Worm (Caenorhabditis elegans): ENCODE measurements around the gene T04C9.2.

- TF ChIP-seq lin-39 (tag; optimal IDR thresholded peaks at IDR 0.05) (no peak), lin-13 (GFP tag; optimal IDR thresholded peaks at IDR 0.05) (no peak), elt-1 (tag; optimal IDR thresholded peaks at IDR 0.05) (no peak), zag-1 (tag; optimal IDR thresholded peaks at IDR 0.05) (no peak), unc-55 (GFP tag; optimal IDR thresholded peaks at IDR 0.05) (no peak), skn-1 (tag; optimal IDR thresholded peaks at IDR 0.05) (peak; percentile 68), lsy-2 (tag; optimal IDR thresholded peaks at IDR 0.05) (no peak), Y55F3AM.14 (GFP tag; optimal IDR thresholded peaks at IDR 0.05) (no peak), snpc-4 (tag; optimal IDR thresholded peaks at IDR 0.05) (no peak), sem-4 (tag; optimal IDR thresholded peaks at IDR 0.05) (no peak), ztf-11 (tag; optimal IDR thresholded peaks at IDR 0.05) (no peak)
Measured at ce11 chrIII:5981407-5981806, 10.3 kb upstream of the T04C9.2 start.

Measured in whole organism, L2 larva.